Worm (Caenorhabditis elegans) whole organism, L4 larva: Measurements from ENCODE around the gene Y48A5A.1.

Source experiments
- R02D3.7 ChIP-seq: fragments of 150-350 bp; sonication (generic microtip); optimal IDR thresholded peaks from 3 replicates; lab custom pipeline; 2014; ENCODE audit warnings: missing biosample characterization, missing genetic modification characterization
- T26A8.4 ChIP-seq: fragments of 200-800 bp; sonication (Bioruptor generic); IDR thresholded peaks from 2 replicates; pipeline ENCODE4 v1.3.6; 2022; ENCODE audit warnings: missing genetic modification characterization, missing compliant biosample characterization
- Y48G9A.11 ChIP-seq: fragments of 200-800 bp; sonication (Bioruptor generic); IDR thresholded peaks from 2 replicates; pipeline ENCODE4 v1.3.6; 2022; ENCODE audit warnings: missing genetic modification reagents, missing genetic modification characterization, missing compliant biosample characterization
- ZK337.2 ChIP-seq: fragments of 200-800 bp; sonication (Bioruptor generic); IDR thresholded peaks from 2 replicates; pipeline ENCODE4 v1.3.6; 2022; ENCODE audit warnings: missing genetic modification reagents, missing genetic modification characterization, missing compliant biosample characterization
- ZK546.5 ChIP-seq, 2 experiments: sonication (generic microtip); optimal IDR thresholded peaks; 2 replicates each; lab custom pipeline; 2017; ENCODE audit warnings: missing biosample characterization in 2 of 2, missing genetic modification characterization in 2 of 2
- aha-1 ChIP-seq: fragments of 150-350 bp; peaks from one replicate; lab custom pipeline; 2014; ENCODE audit warnings: missing biosample characterization, missing genetic modification characterization
- attf-4 ChIP-seq: sonication (generic microtip); optimal IDR thresholded peaks from 3 replicates; lab custom pipeline; 2017; ENCODE audit warnings: missing biosample characterization, missing genetic modification characterization
- ceh-28 ChIP-seq: fragments of 150-350 bp; optimal IDR thresholded peaks from 2 replicates; lab custom pipeline; 2014; ENCODE audit warnings: missing biosample characterization, missing genetic modification reagents, missing genetic modification characterization
- ceh-32 ChIP-seq: sonication (generic microtip); optimal IDR thresholded peaks from 2 replicates; lab custom pipeline; 2016; ENCODE audit warnings: mild to moderate bottlenecking, missing genetic modification characterization, missing compliant biosample characterization; ENCODE audit not compliant: poor library complexity
- ces-1 ChIP-seq: fragments of 150-350 bp; sonication (generic microtip); optimal IDR thresholded peaks from 4 replicates; lab custom pipeline; 2014; ENCODE audit warnings: missing biosample characterization, missing genetic modification reagents, missing genetic modification characterization
- ctbp-1 ChIP-seq: fragments of 200-800 bp; sonication (Bioruptor generic); IDR thresholded peaks from 2 replicates; pipeline ENCODE4 v1.3.6; 2022; ENCODE audit warnings: missing genetic modification reagents, missing genetic modification characterization, missing compliant biosample characterization
- daf-19 ChIP-seq: fragments of 200-800 bp; sonication (Bioruptor generic); conservative IDR thresholded peaks from 2 replicates; pipeline ENCODE4 v1.3.6; 2022; ENCODE audit warnings: missing genetic modification characterization, missing compliant biosample characterization
- dmd-6 ChIP-seq: fragments of 200-800 bp; sonication (Bioruptor generic); IDR thresholded peaks from 2 replicates; pipeline ENCODE4 v1.3.6; 2022; ENCODE audit warnings: missing genetic modification reagents, missing genetic modification characterization, missing compliant biosample characterization
- gei-8 ChIP-seq: fragments of 200-800 bp; sonication (Bioruptor generic); optimal IDR thresholded peaks from 2 replicates; lab custom pipeline; 2018; ENCODE audit warnings: mild to moderate bottlenecking, missing genetic modification characterization, missing compliant biosample characterization
- lim-7 ChIP-seq: fragments of 200-800 bp; sonication (Bioruptor generic); IDR thresholded peaks from 2 replicates; pipeline ENCODE4 v1.3.6; 2022; ENCODE audit warnings: missing genetic modification characterization, missing compliant biosample characterization
- lin-13 ChIP-seq: fragments of 150-350 bp; optimal IDR thresholded peaks from 2 replicates; lab custom pipeline; 2014; ENCODE audit warnings: missing biosample characterization, missing genetic modification reagents, missing genetic modification characterization
- lin-38 ChIP-seq: fragments of 200-800 bp; sonication (Bioruptor generic); IDR thresholded peaks from 2 replicates; pipeline ENCODE4 v1.3.6; 2022; ENCODE audit warnings: missing genetic modification reagents, missing genetic modification characterization, missing compliant biosample characterization
- lin-39 ChIP-seq: fragments of 150-350 bp; optimal IDR thresholded peaks from 2 replicates; lab custom pipeline; 2014; ENCODE audit warnings: missing biosample characterization, missing genetic modification reagents, missing genetic modification characterization
- lsy-2 ChIP-seq, 2 experiments: fragments of 150-350 bp in 1 of 2; sonication (generic microtip) in 1 of 2; optimal IDR thresholded peaks; 2 replicates each; lab custom pipeline; 2014 to 2017; ENCODE audit warnings: missing biosample characterization in 2 of 2, missing genetic modification characterization in 2 of 2
- mes-2 ChIP-seq: sonication (generic microtip); optimal IDR thresholded peaks from 2 replicates; lab custom pipeline; 2016; ENCODE audit warnings: missing genotype, mild to moderate bottlenecking, missing genetic modification characterization, missing compliant biosample characterization; ENCODE audit not compliant: poor library complexity, severe bottlenecking
- nhr-77 ChIP-seq: fragments of 150-350 bp; optimal IDR thresholded peaks from 2 replicates; lab custom pipeline; 2014; ENCODE audit warnings: missing biosample characterization, missing genetic modification characterization
- php-3 ChIP-seq: fragments of 200-800 bp; sonication (Bioruptor generic); IDR thresholded peaks from 2 replicates; pipeline ENCODE4 v1.3.6; 2022; ENCODE audit warnings: missing genetic modification reagents, missing genetic modification characterization, missing compliant biosample characterization
- rbr-2 ChIP-seq: sonication (generic microtip); optimal IDR thresholded peaks from 2 replicates; lab custom pipeline; 2016; ENCODE audit warnings: missing genotype, missing genetic modification characterization, missing compliant biosample characterization
- unc-130 ChIP-seq: sonication (generic microtip); optimal IDR thresholded peaks from 2 replicates; lab custom pipeline; 2016; ENCODE audit warnings: missing genetic modification reagents, missing genetic modification characterization, missing compliant biosample characterization
- zip-11 ChIP-seq: fragments of 200-800 bp; sonication (Bioruptor generic); IDR thresholded peaks from 2 replicates; pipeline ENCODE4 v1.3.6; 2022; ENCODE audit warnings: missing genetic modification characterization, missing compliant biosample characterization
- ztf-11 ChIP-seq: fragments of 150-350 bp; optimal IDR thresholded peaks from 2 replicates; lab custom pipeline; 2014; ENCODE audit warnings: missing biosample characterization, missing genetic modification characterization

The Y48A5A.1 gene

ce11 chrIV:1963247-1963646, 2.0 kb upstream of the Y48A5A.1 start, which contains the start of gene ulp-3:
ulp-3 (plus strand) TSS chrIV:1963634.
- peak; percentile 41 for TF ChIP-seq aha-1
- TF ChIP-seq unc-130 (GFP tag; lab: Kevin White, UChicago), result no peak
- peak; percentile 87 for TF ChIP-seq lin-38 (GFP tag; lab: Robert Waterston, UW)

ce11 chrIV:1964057-1964456, 1.2 kb upstream of the Y48A5A.1 start:
- TF ChIP-seq ztf-11 (tag; lab: Kevin White, UChicago), result no peak
- TF ChIP-seq ceh-28, result no peak
- TF ChIP-seq lin-38 (GFP tag; lab: Robert Waterston, UW), result peak; percentile 77

ce11 chrIV:1969353-1969752, 4.1 kb downstream of the Y48A5A.1 start, which contains the start of gene Y48A5A.3:
Y48A5A.3 (plus strand) TSS chrIV:1969737.
- no peak for TF ChIP-seq lim-7 (GFP tag; lab: Robert Waterston, UW)
- TF ChIP-seq ceh-28, result peak; percentile 86

- peak; percentile 89 for TF ChIP-seq Y48G9A.11 (GFP tag; lab: Robert Waterston, UW)
- no peak for TF ChIP-seq ceh-32 (tag; lab: Kevin White, UChicago)
Measured at ce11 chrIV:1970158-1970557, 4.9 kb downstream of the Y48A5A.1 start.

ce11 chrIV:1971078-1971477, 5.8 kb downstream of the Y48A5A.1 start:
- no peak for TF ChIP-seq php-3 (GFP tag; lab: Robert Waterston, UW)
- peak; percentile 67 for TF ChIP-seq ceh-28
- TF ChIP-seq zip-11 (GFP tag; lab: Robert Waterston, UW), result no peak
- TF ChIP-seq, all 104 proteins: peak for 1

- TF ChIP-seq ces-1 (GFP tag; lab: Kevin White, UChicago) (no peak), ceh-28 (no peak), nhr-77 (tag; lab: Kevin White, UChicago) (no peak), ZK337.2 (GFP tag; lab: Robert Waterston, UW) (no peak), ZK546.5 (tag; optimal IDR thresholded peaks at IDR 0.05; lab: Kevin White, UChicago) (no peak), attf-4 (tag; lab: Kevin White, UChicago) (no peak), daf-19 (GFP tag; lab: Robert Waterston, UW) (no peak), ctbp-1 (GFP tag; lab: Robert Waterston, UW) (no peak), gei-8 (GFP tag; lab: Kevin White, UChicago) (no peak), rbr-2 (tag; lab: Kevin White, UChicago) (no peak), dmd-6 (GFP tag; lab: Robert Waterston, UW) (no peak), lin-13 (GFP tag; lab: Kevin White, UChicago) (no peak)
Measured at ce11 chrIV:1972271-1972670, 7.0 kb downstream of the Y48A5A.1 start, which contains the start of gene Y76B12C.4. Y76B12C.4 (minus strand) TSS chrIV:1972371.

- TF ChIP-seq lsy-2 (tag; optimal IDR thresholded peaks at IDR 0.05; lab: Kevin White, UChicago) (peak in 1 of 2 experiments; percentile 22), lin-38 (GFP tag; lab: Robert Waterston, UW) (no peak), lin-39 (tag; lab: Kevin White, UChicago) (no peak), mes-2 (peak; percentile 11)
Measured at ce11 chrIV:1973372-1973771, 8.1 kb downstream of the Y48A5A.1 start, which contains the start of gene Y76B12C.3. Y76B12C.3 (plus strand) TSS chrIV:1973705.

- TF ChIP-seq T26A8.4 (GFP tag; lab: Robert Waterston, UW), result no peak
- TF ChIP-seq R02D3.7 (tag; lab: Kevin White, UChicago), result no peak
- peak; percentile 57 for TF ChIP-seq aha-1
Measured at ce11 chrIV:1975594-1975993, 10.3 kb downstream of the Y48A5A.1 start.
